Fruit fly (Drosophila melanogaster): Measurements from ENCODE around the gene cmb.

DNA sequence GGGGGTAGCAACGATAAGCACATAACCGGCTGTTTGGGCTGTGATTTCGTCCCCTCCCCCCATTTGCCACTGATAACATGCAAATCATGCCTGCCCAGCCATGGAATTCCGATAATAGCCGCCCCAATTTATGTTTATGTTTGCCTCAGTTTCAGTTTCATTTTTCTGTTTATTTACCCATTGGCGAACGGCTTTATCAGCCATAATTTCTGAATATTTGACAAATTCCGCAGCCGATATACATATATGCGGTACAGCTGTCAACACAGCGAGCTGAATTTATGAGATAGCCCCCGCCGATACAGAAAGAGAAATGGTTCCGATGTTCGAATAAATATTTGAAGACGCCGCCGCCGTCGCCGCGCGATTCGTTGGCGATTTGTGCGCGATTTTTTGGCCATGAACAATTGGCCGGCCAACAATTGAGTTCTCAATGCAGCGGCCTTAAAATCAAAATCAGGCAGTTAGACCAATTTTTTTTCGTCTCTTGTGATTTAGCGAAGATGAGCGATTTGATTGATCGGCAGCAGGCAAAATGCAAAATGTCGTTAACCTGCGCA lies 46.9 kb downstream of the cmb start:
- TF ChIP-seq CG12605 (GFP tag; IDR thresholded peaks at IDR 0.05), result no peak
- no peak for TF ChIP-seq CG17806 (tag; optimal IDR thresholded peaks at IDR 0.05)
- TF ChIP-seq CG13204 (GFP tag; optimal IDR thresholded peaks at IDR 0.05), result no peak
- TF ChIP-seq Snoo (tag; optimal IDR thresholded peaks at IDR 0.05), result no peak
- TF ChIP-seq Ets98B (GFP tag; IDR thresholded peaks at IDR 0.05), result no peak
- no peak for TF ChIP-seq Pif1B (GFP tag; optimal IDR thresholded peaks at IDR 0.05)
- TF ChIP-seq CG15710 (tag; optimal IDR thresholded peaks at IDR 0.05), result no peak
- no peak; the same call in 2 of the 3 replicates for TF ChIP-seq CG4496 (GFP tag; IDR thresholded peaks at IDR 0.05)
- no peak for TF ChIP-seq fd96Ca (GFP tag; IDR thresholded peaks at IDR 0.05)
- no peak for TF ChIP-seq CG14655 (GFP tag; optimal IDR thresholded peaks at IDR 0.05)
- TF ChIP-seq CG32121 (GFP tag; IDR thresholded peaks at IDR 0.05), result no peak
- TF ChIP-seq CG34367 (tag; optimal IDR thresholded peaks at IDR 0.05), result no peak

Measured in whole organism, pupa.